Worm (Caenorhabditis elegans): ENCODE data around the gene arrd-15.

DNA sequence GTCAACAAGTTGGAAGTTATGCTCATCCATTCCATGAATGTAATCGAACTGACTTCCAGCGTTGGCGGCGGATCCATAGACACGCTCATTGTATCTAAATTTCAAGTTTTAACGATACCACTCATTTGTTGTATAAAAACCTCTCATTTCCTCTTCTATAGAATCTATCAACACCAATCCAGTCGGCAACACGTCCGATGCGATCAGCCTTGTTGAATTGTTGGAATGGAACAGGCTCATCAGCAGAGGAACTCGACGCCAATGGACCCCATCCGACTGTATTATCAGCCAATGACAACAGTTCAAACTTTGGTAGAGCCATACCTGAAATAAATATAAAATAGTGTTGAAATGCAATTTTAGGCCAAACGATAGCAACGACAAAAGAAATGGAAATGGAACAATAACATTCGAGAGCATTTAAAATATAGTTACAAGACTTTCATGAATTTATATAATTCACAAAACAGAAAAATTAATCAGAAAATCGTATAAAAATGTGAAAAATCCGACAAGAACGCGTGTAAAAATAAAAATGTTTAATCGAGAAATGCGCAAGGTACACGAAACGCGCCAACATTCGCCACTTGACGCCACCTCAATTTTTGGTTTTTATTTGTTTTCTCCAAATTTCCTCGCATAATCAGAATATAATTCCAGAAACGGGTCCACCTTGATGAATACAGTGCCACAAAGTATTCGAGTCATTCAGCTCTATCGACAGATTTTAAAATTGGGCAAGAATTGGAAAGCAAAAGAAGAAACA is 41.6 kb downstream of the arrd-15 start, which contains the start of the genes eif-3.D and R08D7.4:
- no peak for TF ChIP-seq rcor-1 (GFP tag; IDR thresholded peaks at IDR 0.05)
- TF ChIP-seq ztf-18 (tag; optimal IDR thresholded peaks at IDR 0.05): peak; percentile 96
